Fruit fly (Drosophila melanogaster): ENCODE measurements around the gene ppk8.

The ppk8 gene

DNA sequence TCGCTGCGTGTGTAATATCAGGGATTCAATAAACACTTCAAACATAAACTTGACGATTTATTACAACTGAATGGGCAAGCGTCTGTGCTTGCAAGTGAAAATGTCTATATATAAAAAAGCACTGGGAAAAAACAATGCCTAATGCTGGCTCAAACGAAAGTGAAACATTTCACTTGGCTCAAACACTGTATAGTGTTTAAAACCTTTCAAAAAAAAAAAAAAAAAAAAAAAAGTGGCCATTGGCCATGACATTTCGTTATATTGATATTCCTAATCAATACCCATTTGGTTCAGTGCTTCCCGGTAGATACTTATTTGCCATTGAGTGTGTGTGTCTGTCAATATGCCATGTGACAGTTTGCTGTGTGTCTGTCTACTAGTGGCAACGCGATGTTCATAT is 18.8 kb upstream of the ppk8 start (continued):
- TF ChIP-seq danr (GFP tag; IDR thresholded peaks at IDR 0.05): 0 out of 2 replicates have a peak, but pooled peaks have one; percentile 12
- TF ChIP-seq abd-A (tag; optimal IDR thresholded peaks at IDR 0.05): no peak
- TF ChIP-seq gt (GFP tag; IDR thresholded peaks at IDR 0.05): no peak
- TF ChIP-seq Dp (GFP tag; optimal IDR thresholded peaks at IDR 0.05): no peak
- TF ChIP-seq CG9797 (GFP tag; optimal IDR thresholded peaks at IDR 0.05): no peak
- no peak for TF ChIP-seq jing (GFP tag; optimal IDR thresholded peaks at IDR 0.05)
- no peak for TF ChIP-seq disco-r (GFP tag; optimal IDR thresholded peaks at IDR 0.05)
- no peak for TF ChIP-seq CG10959 (GFP tag; IDR thresholded peaks at IDR 0.05)
- no peak for TF ChIP-seq CG7928 (GFP tag; optimal IDR thresholded peaks at IDR 0.05)
- peak in 1 of 2 experiments; percentile 13 for TF ChIP-seq bsh (GFP tag; optimal IDR thresholded peaks at IDR 0.05)
- TF ChIP-seq wor (GFP tag; IDR thresholded peaks at IDR 0.05): peak; percentile 23; the same call in 1 of the 2 replicates
- TF ChIP-seq CG14050 (GFP tag; IDR thresholded peaks at IDR 0.05): no peak; the same call in 2 of the 3 replicates
- no peak for TF ChIP-seq emc (GFP tag; optimal IDR thresholded peaks at IDR 0.05)
- no peak for TF ChIP-seq B-H1 (GFP tag; IDR thresholded peaks at IDR 0.05)
- TF ChIP-seq Hr39 (optimal IDR thresholded peaks at IDR 0.05): no peak
- TF ChIP-seq row (GFP tag; IDR thresholded peaks at IDR 0.05): peak; percentile 65
- no peak for TF ChIP-seq Hmr (GFP tag; optimal IDR thresholded peaks at IDR 0.05)
- no peak for TF ChIP-seq CG6791 (GFP tag; IDR thresholded peaks at IDR 0.05; ENCODE audit: partially characterized antibody)
- TF ChIP-seq Atf6 (GFP tag; IDR thresholded peaks at IDR 0.05): 0 out of 2 replicates have a peak, but pooled peaks have one; percentile 30
- TF ChIP-seq insv (GFP tag; optimal IDR thresholded peaks at IDR 0.05): no peak
- TF ChIP-seq croc (GFP tag; conservative IDR thresholded peaks at IDR 0.05): no peak
- TF ChIP-seq CG32767 (GFP tag; IDR thresholded peaks at IDR 0.05): no peak
- TF ChIP-seq gro (GFP tag; optimal IDR thresholded peaks at IDR 0.05): peak; percentile 58
- no peak for TF ChIP-seq Spps (tag; optimal IDR thresholded peaks at IDR 0.05)
- TF ChIP-seq lab (GFP tag; optimal IDR thresholded peaks at IDR 0.05): no peak
- no peak for TF ChIP-seq CG7745 (tag; optimal IDR thresholded peaks at IDR 0.05)
- no peak for TF ChIP-seq kah (GFP tag; optimal IDR thresholded peaks at IDR 0.05)
- no peak for TF ChIP-seq Dad (GFP tag; optimal IDR thresholded peaks at IDR 0.05)
- TF ChIP-seq CG4404 (GFP tag; IDR thresholded peaks at IDR 0.05): no peak
- 0 out of 3 replicates have a peak, but pooled peaks have one; percentile 26 for TF ChIP-seq zfh1 (GFP tag; IDR thresholded peaks at IDR 0.05)
- TF ChIP-seq gsb-n (tag; optimal IDR thresholded peaks at IDR 0.05): no peak
- TF ChIP-seq Ets65A (GFP tag): peak; percentile 65
- no peak for TF ChIP-seq CG10543 (GFP tag; optimal IDR thresholded peaks at IDR 0.05)
- TF ChIP-seq cwo (GFP tag; optimal IDR thresholded peaks at IDR 0.05): no peak
- no peak for TF ChIP-seq lov (optimal IDR thresholded peaks at IDR 0.05)
- no peak for TF ChIP-seq lov (GFP tag; IDR thresholded peaks at IDR 0.05)
- TF ChIP-seq Lhr (GFP tag; optimal IDR thresholded peaks at IDR 0.05): no peak
- peak; percentile 61 for TF ChIP-seq slbo (GFP tag; IDR thresholded peaks at IDR 0.05)
- TF ChIP-seq sisA (GFP tag; IDR thresholded peaks at IDR 0.05): no peak
- TF ChIP-seq Antp (GFP tag; optimal IDR thresholded peaks at IDR 0.05): peak; percentile 3
- TF ChIP-seq fd102C (GFP tag; optimal IDR thresholded peaks at IDR 0.05): no peak
- TF ChIP-seq E2f1 (GFP tag; IDR thresholded peaks at IDR 0.05): 0 out of 2 replicates have a peak, but pooled peaks have one; percentile 24
- no peak for TF ChIP-seq CG17568 (GFP tag; optimal IDR thresholded peaks at IDR 0.05)
- no peak for TF ChIP-seq dimm (GFP tag; IDR thresholded peaks at IDR 0.05)
- TF ChIP-seq Sry-δ (GFP tag; optimal IDR thresholded peaks at IDR 0.05): no peak
- 0 out of 2 replicates have a peak, but pooled peaks have one; percentile 22 for TF ChIP-seq CG6689 (GFP tag; IDR thresholded peaks at IDR 0.05)
- no peak for TF ChIP-seq CG17359 (tag; optimal IDR thresholded peaks at IDR 0.05)
- no peak for TF ChIP-seq Sin3A (optimal IDR thresholded peaks at IDR 0.05)
- no peak for TF ChIP-seq CG2202 (tag; optimal IDR thresholded peaks at IDR 0.05)
- TF ChIP-seq CG14860 (GFP tag; IDR thresholded peaks at IDR 0.05; ENCODE audit: partially characterized antibody): no peak
- peak; percentile 28; the same call in 1 of the 2 replicates for TF ChIP-seq sens-2 (GFP tag; IDR thresholded peaks at IDR 0.05)
- TF ChIP-seq CG8478 (optimal IDR thresholded peaks at IDR 0.05): no peak
- peak; percentile 26 for TF ChIP-seq CG15269 (tag; optimal IDR thresholded peaks at IDR 0.05)
